Worm (Caenorhabditis elegans) whole organism, young adult: Measurements from ENCODE around the gene erp-44.3.
A peak's percentile ranks its signal among the peaks of the same experiment; 100 is the strongest.

Experiments used
- C17E4.6 ChIP-seq: fragments of 200-800 bp; sonication (Bioruptor generic); IDR thresholded peaks from 2 replicates; pipeline ENCODE4 v1.3.6; 2022; ENCODE audit warnings: missing genetic modification reagents, missing genetic modification characterization, missing compliant biosample characterization
- F23B12.7 ChIP-seq: sonication (generic microtip); optimal IDR thresholded peaks from 2 replicates; lab custom pipeline; 2017; ENCODE audit warnings: missing genetic modification characterization, mild to moderate bottlenecking, missing compliant biosample characterization, antibody characterized with exemption, moderate library complexity; ENCODE audit not compliant: insufficient read depth
- F39B2.1 ChIP-seq: fragments of 200-800 bp; sonication (Bioruptor generic); IDR thresholded peaks from 2 replicates; pipeline ENCODE4 v1.3.6; 2022; ENCODE audit warnings: missing genetic modification reagents, missing genetic modification characterization, missing compliant biosample characterization
- F49E8.2 ChIP-seq: sonication (generic microtip); optimal IDR thresholded peaks from 3 replicates; lab custom pipeline; 2017; ENCODE audit warnings: missing genetic modification characterization, mild to moderate bottlenecking, missing compliant biosample characterization, antibody characterized with exemption, moderate library complexity; ENCODE audit not compliant: insufficient read depth
- F57C9.4 ChIP-seq: sonication (generic microtip); optimal IDR thresholded peaks from 2 replicates; lab custom pipeline; 2017; ENCODE audit warnings: mild to moderate bottlenecking, missing genetic modification characterization, missing compliant biosample characterization
- T07F8.4 ChIP-seq: sonication (generic microtip); optimal IDR thresholded peaks from 2 replicates; lab custom pipeline; 2016; ENCODE audit warnings: mild to moderate bottlenecking, missing genetic modification characterization, moderate library complexity, missing compliant biosample characterization
- Y53G8AR.9 ChIP-seq: fragments of 200-800 bp; sonication (Bioruptor generic); conservative IDR thresholded peaks from 2 replicates; pipeline ENCODE4 v1.3.6; 2022; ENCODE audit warnings: missing genetic modification reagents, missing genetic modification characterization, missing compliant biosample characterization
- Y67H2A.10 ChIP-seq: fragments of 200-800 bp; sonication (Bioruptor generic); conservative IDR thresholded peaks from 2 replicates; pipeline ENCODE4 v1.3.6; 2022; ENCODE audit warnings: missing genetic modification reagents, missing genetic modification characterization, missing compliant biosample characterization
- ZK185.1 ChIP-seq: sonication (generic microtip); optimal IDR thresholded peaks from 2 replicates; lab custom pipeline; 2016; ENCODE audit warnings: mild to moderate bottlenecking, missing genetic modification characterization, missing compliant biosample characterization; ENCODE audit not compliant: poor library complexity, severe bottlenecking
- aptf-2 ChIP-seq: fragments of 200-800 bp; sonication (Bioruptor generic); conservative IDR thresholded peaks from 2 replicates; pipeline ENCODE4 v1.3.6; 2022; ENCODE audit warnings: missing genetic modification reagents, missing genetic modification characterization, missing compliant biosample characterization
- atf-7 ChIP-seq: sonication (generic microtip); optimal IDR thresholded peaks from 2 replicates; lab custom pipeline; 2017; ENCODE audit warnings: mild to moderate bottlenecking, missing genetic modification characterization, missing compliant biosample characterization
- attf-5 ChIP-seq: fragments of 200-800 bp; sonication (Bioruptor generic); optimal IDR thresholded peaks from 2 replicates; lab custom pipeline; 2018; ENCODE audit warnings: mild to moderate bottlenecking, missing genetic modification characterization, missing compliant biosample characterization
- ceh-79 ChIP-seq: sonication (generic microtip); optimal IDR thresholded peaks from 2 replicates; lab custom pipeline; 2017; ENCODE audit warnings: mild to moderate bottlenecking, missing genetic modification characterization, missing compliant biosample characterization
- ceh-91 ChIP-seq: fragments of 200-800 bp; sonication (Bioruptor generic); IDR thresholded peaks from 2 replicates; pipeline ENCODE4 v1.3.6; 2022; ENCODE audit warnings: missing genetic modification reagents, missing genetic modification characterization, missing compliant biosample characterization
- dox-1 ChIP-seq: fragments of 200-800 bp; sonication (Bioruptor generic); IDR thresholded peaks from 2 replicates; pipeline ENCODE4 v1.3.6; 2022; ENCODE audit warnings: missing genetic modification reagents, missing genetic modification characterization, missing compliant biosample characterization
- dpl-1 ChIP-seq: fragments of 150-350 bp; optimal IDR thresholded peaks from 2 replicates; lab custom pipeline; 2014; ENCODE audit warnings: missing biosample characterization, missing genetic modification reagents, missing genetic modification characterization
- ekl-4 ChIP-seq: fragments of 200-800 bp; sonication (Bioruptor generic); IDR thresholded peaks from 2 replicates; pipeline ENCODE4 v1.3.6; 2022; ENCODE audit warnings: missing genetic modification reagents, missing genetic modification characterization, missing compliant biosample characterization
- hmg-1.2 ChIP-seq: fragments of 200-800 bp; sonication (Bioruptor generic); IDR thresholded peaks from 2 replicates; pipeline ENCODE4 v1.3.6; 2022; ENCODE audit warnings: missing genetic modification reagents, missing genetic modification characterization, missing compliant biosample characterization
- lag-1 ChIP-seq: fragments of 200-800 bp; sonication (Bioruptor generic); IDR thresholded peaks from 2 replicates; pipeline ENCODE4 v1.3.6; 2022; ENCODE audit warnings: missing genetic modification reagents, missing genetic modification characterization, missing compliant biosample characterization
- let-607 ChIP-seq, 2 experiments: fragments of 200-800 bp in 1 of 2; sonication (Bioruptor generic) in 1 of 2; sonication (generic microtip) in 1 of 2; optimal IDR thresholded peaks; 2 replicates each; lab custom pipeline; 2016 to 2018; ENCODE audit warnings: mild to moderate bottlenecking in 2 of 2, missing compliant biosample characterization in 2 of 2, missing genetic modification characterization in 2 of 2, moderate library complexity in 2 of 2, missing genotype in 1 of 2
- lin-35 ChIP-seq, 3 experiments: fragments of 150-350 bp in 2 of 3; sonication (generic microtip) in 1 of 3; optimal IDR thresholded peaks; 2 replicates each; lab custom pipeline; 2014 to 2018; ENCODE audit warnings: missing biosample characterization in 3 of 3, missing genetic modification characterization in 3 of 3, missing genetic modification reagents in 3 of 3
- lin-40 ChIP-seq: sonication (generic microtip); optimal IDR thresholded peaks from 2 replicates; lab custom pipeline; 2016; ENCODE audit warnings: missing genetic modification characterization, mild to moderate bottlenecking, missing compliant biosample characterization, missing genotype, missing genetic modification reagents
- lin-54 ChIP-seq: fragments of 200-800 bp; sonication (Bioruptor generic); optimal IDR thresholded peaks from 2 replicates; lab custom pipeline; 2018; ENCODE audit warnings: mild to moderate bottlenecking, missing genetic modification characterization, missing compliant biosample characterization
- lir-1 ChIP-seq: fragments of 200-800 bp; sonication (Bioruptor generic); conservative IDR thresholded peaks from 2 replicates; pipeline ENCODE4 v1.3.6; 2022; ENCODE audit warnings: missing genetic modification reagents, missing genetic modification characterization, missing compliant biosample characterization
- lsy-27 ChIP-seq: sonication (generic microtip); optimal IDR thresholded peaks from 2 replicates; lab custom pipeline; 2017; ENCODE audit warnings: missing genetic modification characterization, mild to moderate bottlenecking, missing compliant biosample characterization, antibody characterized with exemption, missing genotype, borderline replicate concordance; ENCODE audit not compliant: insufficient read depth
- madf-3 ChIP-seq: fragments of 200-800 bp; sonication (Bioruptor generic); IDR thresholded peaks from 2 replicates; pipeline ENCODE4 v1.3.6; 2022; ENCODE audit warnings: missing genetic modification reagents, missing genetic modification characterization, missing compliant biosample characterization
- madf-6 ChIP-seq: fragments of 200-800 bp; sonication (Bioruptor generic); IDR thresholded peaks from 2 replicates; pipeline ENCODE4 v1.3.6; 2022; ENCODE audit warnings: missing genetic modification reagents, missing genetic modification characterization, missing compliant biosample characterization
- madf-8 ChIP-seq: fragments of 200-800 bp; sonication (Bioruptor generic); conservative IDR thresholded peaks from 2 replicates; pipeline ENCODE4 v1.3.6; 2022; ENCODE audit warnings: missing genetic modification reagents, missing genetic modification characterization, missing compliant biosample characterization
- nhr-80 ChIP-seq: sonication (generic microtip); optimal IDR thresholded peaks from 2 replicates; lab custom pipeline; 2016; ENCODE audit warnings: missing genetic modification characterization, missing compliant biosample characterization
- rcor-1 ChIP-seq: fragments of 200-800 bp; sonication (Bioruptor generic); IDR thresholded peaks from 2 replicates; pipeline ENCODE4 v1.3.6; 2022; ENCODE audit warnings: missing genetic modification reagents, missing genetic modification characterization, missing compliant biosample characterization
- repo-1 ChIP-seq: sonication (generic microtip); optimal IDR thresholded peaks from 2 replicates; lab custom pipeline; 2017; ENCODE audit warnings: mild to moderate bottlenecking, missing genetic modification characterization, missing compliant biosample characterization
- sdz-38 ChIP-seq: sonication (generic microtip); optimal IDR thresholded peaks from 2 replicates; lab custom pipeline; 2016; ENCODE audit warnings: missing genotype, missing genetic modification characterization, missing compliant biosample characterization
- snpc-4 ChIP-seq, 5 experiments: fragments of 150-350 bp in 1 of 5; sonication (generic microtip) in 4 of 5; optimal IDR thresholded peaks; 2 replicates each; lab custom pipeline; 2014 to 2018; ENCODE audit warnings: missing genetic modification characterization in 5 of 5, missing biosample characterization in 3 of 5, antibody characterized with exemption in 2 of 5, mild to moderate bottlenecking in 2 of 5, missing compliant biosample characterization in 2 of 5, missing genotype in 2 of 5, moderate library complexity in 2 of 5, missing genetic modification reagents in 1 of 5
- tbx-9 ChIP-seq: sonication (generic microtip); optimal IDR thresholded peaks from 2 replicates; lab custom pipeline; 2016; ENCODE audit warnings: borderline replicate concordance, missing genetic modification characterization, inconsistent platforms, missing compliant biosample characterization
- unc-130 ChIP-seq: sonication (generic microtip); optimal IDR thresholded peaks from 2 replicates; lab custom pipeline; 2016; ENCODE audit warnings: missing genetic modification reagents, missing genetic modification characterization, missing compliant biosample characterization
- ztf-18 ChIP-seq: sonication (generic microtip); optimal IDR thresholded peaks from 2 replicates; lab custom pipeline; 2016; ENCODE audit warnings: missing genotype, mild to moderate bottlenecking, missing genetic modification characterization, missing compliant biosample characterization
- ztf-28 ChIP-seq: fragments of 200-800 bp; sonication (Bioruptor generic); IDR thresholded peaks from 2 replicates; pipeline ENCODE4 v1.3.6; 2022; ENCODE audit warnings: missing genetic modification reagents, missing genetic modification characterization, missing compliant biosample characterization

The erp-44.3 gene

DNA sequence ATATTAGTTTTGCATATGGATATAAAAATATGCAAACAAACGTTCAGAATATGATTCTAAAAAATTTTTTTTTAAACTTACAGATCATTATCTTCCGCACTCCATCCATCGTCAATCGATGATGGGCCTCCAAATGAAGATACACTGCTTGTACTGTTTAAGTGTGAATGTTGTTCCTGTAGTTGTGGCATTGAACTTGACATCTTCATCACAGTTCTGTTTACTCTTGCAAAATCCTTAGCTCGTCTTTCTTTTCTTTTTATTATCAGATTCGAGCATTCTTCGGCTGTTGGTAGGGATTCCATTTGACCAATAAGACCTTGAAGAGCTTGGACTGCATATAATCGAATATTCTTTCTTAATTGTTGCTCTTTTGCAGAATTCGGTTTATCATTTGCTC is 17.4 kb upstream of the erp-44.3 start:
- TF ChIP-seq aptf-2 (GFP tag; lab: Robert Waterston, UW) = no peak
- no peak for TF ChIP-seq C17E4.6 (GFP tag; lab: Robert Waterston, UW)
- no peak for TF ChIP-seq lin-54 (GFP tag; lab: Kevin White, UChicago)
- no peak for TF ChIP-seq repo-1
- TF ChIP-seq lir-1 (GFP tag; lab: Robert Waterston, UW) = no peak
- TF ChIP-seq ztf-28 (GFP tag; lab: Robert Waterston, UW) = no peak
- TF ChIP-seq lsy-27 (tag; lab: Kevin White, UChicago) = no peak
- TF ChIP-seq ceh-91 (GFP tag; lab: Robert Waterston, UW) = no peak
- no peak for TF ChIP-seq F23B12.7 (tag; lab: Kevin White, UChicago)
- TF ChIP-seq tbx-9 (tag; lab: Kevin White, UChicago) = no peak
- TF ChIP-seq F39B2.1 (GFP tag; lab: Robert Waterston, UW) = no peak
- TF ChIP-seq unc-130 (GFP tag; lab: Kevin White, UChicago) = no peak
- TF ChIP-seq Y67H2A.10 (GFP tag; lab: Robert Waterston, UW) = no peak

DNA sequence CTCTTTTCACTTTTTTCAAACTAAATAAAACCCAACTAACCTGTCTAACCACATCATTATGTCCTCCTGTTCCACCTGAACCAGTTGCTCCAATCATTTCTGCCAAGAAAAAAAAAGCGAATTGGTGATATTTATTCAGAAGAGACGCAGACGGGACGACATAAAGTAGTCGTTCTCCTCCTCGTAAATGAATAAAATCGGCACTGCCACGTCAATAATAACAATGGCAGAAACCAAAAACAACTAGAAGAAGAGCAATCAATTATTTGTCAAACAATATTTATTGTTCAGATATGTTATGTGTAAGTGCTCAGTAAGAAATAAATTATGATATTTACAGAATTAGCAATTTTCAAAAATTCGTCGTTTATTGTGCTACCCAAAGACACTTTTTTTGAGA is 14.9 kb upstream of the erp-44.3 start, which contains the start of gene rabs-5:
rabs-5 (minus strand) TSS at position 101 of the 400 bp plus-strand sequence.
- TF ChIP-seq ztf-18 (no peak), lin-40 (tag; lab: Kevin White, UChicago) (no peak), F49E8.2 (peak; percentile 4)

DNA sequence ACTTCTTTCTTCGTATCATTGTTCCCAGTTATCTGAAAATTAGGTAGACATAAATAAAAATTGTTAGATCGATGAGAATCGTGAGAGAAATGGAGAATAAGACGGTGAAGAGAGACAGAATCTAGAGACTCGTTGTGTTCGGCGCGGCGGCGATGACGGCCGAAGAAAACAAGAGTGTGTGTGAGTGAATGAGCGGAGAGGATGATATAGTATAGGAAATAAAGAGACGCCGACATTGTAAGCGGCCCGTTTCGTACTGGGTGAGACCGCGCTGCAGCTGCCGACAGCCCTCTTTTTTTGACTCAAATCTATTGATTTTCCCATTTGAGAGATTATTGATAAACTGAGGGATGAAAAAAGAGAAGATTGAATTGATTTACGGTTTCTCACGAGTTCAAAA is 10.3 kb upstream of the erp-44.3 start, which contains the start of gene Y42H9AR.4:
Y42H9AR.4 (minus strand) TSS at position 32 of the 400 bp plus-strand sequence.
- TF ChIP-seq madf-6 (peak; percentile 35; the same call in 1 of the 2 replicates), ekl-4 (GFP tag; lab: Robert Waterston, UW) (0 out of 2 replicates have a peak, but pooled peaks have one; percentile 43), rcor-1 (0 out of 2 replicates have a peak, but pooled peaks have one; percentile 17), attf-5 (GFP tag; lab: Kevin White, UChicago) (peak; percentile 30), Y53G8AR.9 (GFP tag; lab: Robert Waterston, UW) (0 out of 2 replicates have a peak, but pooled peaks have one; percentile 30), lin-35 (GFP tag; optimal IDR thresholded peaks at IDR 0.05; lab: Kevin White, UChicago) (no peak), nhr-80 (peak; percentile 12), let-607 (tag; optimal IDR thresholded peaks at IDR 0.05; lab: Kevin White, UChicago) (peak in 1 of 2 experiments; percentile 12), T07F8.4 (no peak), hmg-1.2 (GFP tag; lab: Robert Waterston, UW) (peak; percentile 98)

DNA sequence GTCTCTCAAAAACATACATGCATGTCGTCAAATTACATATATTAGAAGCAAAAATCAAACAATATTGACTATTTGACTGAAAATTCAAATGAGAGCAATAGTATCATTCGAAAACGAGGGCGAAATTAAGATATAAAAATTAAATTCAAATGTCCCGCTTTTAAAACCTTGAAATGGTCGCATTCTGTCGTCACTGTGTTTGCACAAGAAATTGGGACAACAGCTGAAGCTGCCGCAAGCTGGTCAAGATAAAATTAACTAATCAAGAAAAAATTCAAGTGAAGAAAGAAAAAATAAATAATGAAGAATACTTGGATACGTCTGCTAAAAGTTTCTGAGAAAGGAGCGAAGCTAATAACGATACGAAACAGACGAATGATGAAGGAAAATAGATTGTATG is 9.8 kb upstream of the erp-44.3 start:
- TF ChIP-seq ceh-79 (no peak), ZK185.1 (tag; lab: Kevin White, UChicago) (no peak), nhr-80 (no peak), lag-1 (GFP tag; lab: Robert Waterston, UW) (no peak), repo-1 (no peak), F57C9.4 (tag; lab: Kevin White, UChicago) (no peak), dox-1 (GFP tag; lab: Robert Waterston, UW) (no peak), sdz-38 (tag; lab: Kevin White, UChicago) (no peak), madf-3 (no peak), madf-8 (GFP tag; lab: Robert Waterston, UW) (no peak), snpc-4 (GFP tag; optimal IDR thresholded peaks at IDR 0.05; lab: Kevin White, UChicago) (no peak), snpc-4 (tag; optimal IDR thresholded peaks at IDR 0.05; lab: Kevin White, UChicago) (no peak), F23B12.7 (tag; lab: Kevin White, UChicago) (no peak), dpl-1 (GFP tag; lab: Kevin White, UChicago) (no peak), atf-7 (tag; lab: Kevin White, UChicago) (no peak)
